Worm (Caenorhabditis elegans) whole organism, early embryonic: ENCODE results near the gene C04C3.7.

Source experiments
- B0310.2 ChIP-seq: sonication (generic microtip); optimal IDR thresholded peaks from 2 replicates; lab custom pipeline; 2016; ENCODE audit warnings: mild to moderate bottlenecking, missing genetic modification characterization, missing compliant biosample characterization
- F13C5.2 ChIP-seq: sonication (generic microtip); optimal IDR thresholded peaks from 2 replicates; lab custom pipeline; 2017; ENCODE audit warnings: mild to moderate bottlenecking, missing genetic modification characterization, inconsistent platforms, missing compliant biosample characterization
- ama-1 ChIP-seq: fragments of 150-350 bp; optimal IDR thresholded peaks from 2 replicates; lab custom pipeline; 2014
- ets-7 ChIP-seq: sonication (generic microtip); optimal IDR thresholded peaks from 2 replicates; lab custom pipeline; 2016; ENCODE audit warnings: missing genotype, missing genetic modification characterization, missing compliant biosample characterization
- flt-1 ChIP-seq: fragments of 200-800 bp; sonication (Bioruptor generic); IDR thresholded peaks from 2 replicates; pipeline ENCODE4 v1.3.6; 2022; ENCODE audit warnings: missing genetic modification characterization, missing compliant biosample characterization
- hmg-4 ChIP-seq: fragments of 200-800 bp; sonication (Bioruptor generic); optimal IDR thresholded peaks from 2 replicates; lab custom pipeline; 2018; ENCODE audit warnings: mild to moderate bottlenecking, missing genetic modification characterization, missing compliant biosample characterization
- pes-1 ChIP-seq: fragments of 200-800 bp; sonication (Bioruptor generic); IDR thresholded peaks from 2 replicates; pipeline ENCODE4 v1.3.6; 2022; ENCODE audit warnings: missing genetic modification reagents, missing genetic modification characterization, missing compliant biosample characterization
- sea-1 ChIP-seq: fragments of 200-800 bp; sonication (Bioruptor generic); conservative IDR thresholded peaks from 2 replicates; pipeline ENCODE4 v1.3.6; 2022; ENCODE audit warnings: missing genetic modification characterization, missing compliant biosample characterization
- tra-4 ChIP-seq: sonication (generic microtip); optimal IDR thresholded peaks from 2 replicates; lab custom pipeline; 2017; ENCODE audit warnings: missing genetic modification characterization, missing compliant biosample characterization

ce11 chrIV:3467128-3467527 is 33.8 kb upstream of the C04C3.7 start, which contains the start of gene F58E2.3:
- no peak for TF ChIP-seq ama-1 (lab: Kevin White, UChicago)
- no peak for TF ChIP-seq tra-4 (tag; lab: Kevin White, UChicago)
- no peak for TF ChIP-seq B0310.2 (tag; lab: Kevin White, UChicago)
- no peak for TF ChIP-seq pes-1 (GFP tag; lab: Robert Waterston, UW)
- no peak for TF ChIP-seq sea-1
- no peak for TF ChIP-seq hmg-4
- TF ChIP-seq F13C5.2 (tag; lab: Kevin White, UChicago): no peak
- TF ChIP-seq flt-1 (GFP tag; lab: Robert Waterston, UW): no peak
- TF ChIP-seq ets-7 (tag; lab: Kevin White, UChicago): no peak
